Fruit fly (Drosophila melanogaster): Measurements from ENCODE around the gene mRpL11.
A peak's percentile ranks its signal among the peaks of the same experiment; 100 is the strongest.

DNA sequence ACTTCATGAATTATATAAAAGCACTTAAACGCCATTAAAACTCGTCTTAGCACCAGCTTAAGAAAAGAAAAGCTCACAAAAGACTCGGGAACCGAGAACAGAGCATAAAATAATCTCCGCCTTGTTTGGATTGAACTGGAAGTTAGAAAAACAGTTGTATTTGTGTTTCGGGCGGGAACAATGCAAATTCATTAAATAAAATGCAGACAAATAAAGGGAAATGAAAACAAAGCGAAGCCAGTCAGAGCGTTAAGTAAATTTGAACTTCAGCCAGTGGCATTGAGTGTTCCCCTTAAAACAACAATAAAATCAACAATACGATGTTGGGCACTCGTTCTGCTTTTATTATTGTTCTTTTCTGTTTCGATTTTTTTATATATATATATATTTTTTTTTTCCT is 15.0 kb downstream of the mRpL11 start:
- TF ChIP-seq ato (GFP tag; IDR thresholded peaks at IDR 0.05; ENCODE audit: partially characterized antibody), result no peak
- TF ChIP-seq Ssrp (tag; optimal IDR thresholded peaks at IDR 0.05), result no peak
- peak; percentile 23 for TF ChIP-seq CG3281 (GFP tag; optimal IDR thresholded peaks at IDR 0.05)
- TF ChIP-seq pita (GFP tag; optimal IDR thresholded peaks at IDR 0.05), result no peak
- TF ChIP-seq CG7987 (GFP tag; optimal IDR thresholded peaks at IDR 0.05), result no peak
- TF ChIP-seq pzg (GFP tag; optimal IDR thresholded peaks at IDR 0.05), result no peak
- no peak for TF ChIP-seq emc (GFP tag; optimal IDR thresholded peaks at IDR 0.05)
- no peak for TF ChIP-seq CG12219 (GFP tag; optimal IDR thresholded peaks at IDR 0.05)
- no peak for TF ChIP-seq CG3726 (GFP tag; IDR thresholded peaks at IDR 0.05)
- TF ChIP-seq odd (GFP tag; optimal IDR thresholded peaks at IDR 0.05), result no peak

Measured in whole organism, embryonic.